Fruit fly (Drosophila melanogaster) whole organism, embryonic: ENCODE data around the gene Ssl2.
A peak's percentile ranks its signal among the peaks of the same experiment; 100 is the strongest.

Experiments
- C15 ChIP-seq: fragments of 200-800 bp; sonication (Bioruptor generic); IDR thresholded peaks from 3 replicates; pipeline ENCODE4 v1.3.6; 2022; ENCODE audit warnings: missing biosample characterization, missing genetic modification characterization
- CG1024 ChIP-seq: fragments of 200-800 bp; sonication (Bioruptor generic); IDR thresholded peaks from 2 replicates; pipeline ENCODE4 v1.3.6; 2022; ENCODE audit warnings: missing biosample characterization, missing genetic modification characterization
- CG10274 ChIP-seq: fragments of 200-800 bp; sonication (Bioruptor generic); optimal IDR thresholded peaks from 3 replicates; lab custom pipeline; 2017; ENCODE audit warnings: missing biosample characterization, mild to moderate bottlenecking, missing genetic modification characterization
- CG10462 ChIP-seq: fragments of 200-800 bp; sonication (Bioruptor generic); optimal IDR thresholded peaks from 2 replicates; lab custom pipeline; 2016; ENCODE audit warnings: missing biosample characterization, missing genetic modification characterization
- CG10543 ChIP-seq: fragments of 200-800 bp; sonication (Bioruptor generic); optimal IDR thresholded peaks from 3 replicates; lab custom pipeline; 2017; ENCODE audit warnings: missing biosample characterization, mild to moderate bottlenecking, missing genetic modification characterization, moderate library complexity
- CG10654 ChIP-seq: fragments of 200-800 bp; sonication (Bioruptor generic); optimal IDR thresholded peaks from 2 replicates; lab custom pipeline; 2016; ENCODE audit warnings: missing biosample characterization, missing genetic modification characterization
- CG11560 ChIP-seq: fragments of 200-800 bp; sonication (Bioruptor generic); IDR thresholded peaks from 3 replicates; pipeline ENCODE4 v1.3.6; 2022; ENCODE audit warnings: missing biosample characterization, missing genetic modification characterization
- CG12659 ChIP-seq: fragments of 200-800 bp; sonication (Bioruptor generic); optimal IDR thresholded peaks from 3 replicates; lab custom pipeline; 2017; ENCODE audit warnings: mild to moderate bottlenecking, missing biosample characterization, missing genetic modification reagents, missing genetic modification characterization
- CG14014 ChIP-seq: fragments of 200-800 bp; sonication (Bioruptor generic); IDR thresholded peaks from 2 replicates; pipeline ENCODE4 v1.3.6; 2022; ENCODE audit warnings: missing biosample characterization, missing genetic modification characterization
- CG15514 ChIP-seq: fragments of 200-800 bp; sonication (Bioruptor generic); optimal IDR thresholded peaks from 3 replicates; lab custom pipeline; 2017; ENCODE audit warnings: missing biosample characterization, missing genetic modification characterization, mild to moderate bottlenecking, moderate library complexity, missing genetic modification reagents
- CG17359 ChIP-seq: fragments of 200-800 bp; sonication (Bioruptor generic); optimal IDR thresholded peaks from 3 replicates; lab custom pipeline; 2018; ENCODE audit warnings: missing biosample characterization, mild to moderate bottlenecking, missing genetic modification characterization, moderate library complexity
- CG17829 ChIP-seq: fragments of 200-800 bp; optimal IDR thresholded peaks from 2 replicates; lab custom pipeline; 2019; ENCODE audit warnings: missing biosample characterization, mild to moderate bottlenecking, missing genetic modification characterization, moderate library complexity
- CG2712 ChIP-seq: fragments of 200-800 bp; optimal IDR thresholded peaks from 3 replicates; lab custom pipeline; 2019; ENCODE audit warnings: missing biosample characterization, mild to moderate bottlenecking, missing genetic modification characterization, moderate library complexity
- CG30020 ChIP-seq: fragments of 200-800 bp; optimal IDR thresholded peaks from 2 replicates; lab custom pipeline; 2019; ENCODE audit warnings: missing biosample characterization, mild to moderate bottlenecking, missing genetic modification characterization, moderate library complexity
- CG31441 ChIP-seq: fragments of 200-800 bp; sonication (Bioruptor generic); IDR thresholded peaks from 2 replicates; pipeline ENCODE4 v1.3.6; 2022; ENCODE audit warnings: missing biosample characterization, missing genetic modification characterization
- CG33557 ChIP-seq: fragments of 200-800 bp; sonication (Bioruptor generic); optimal IDR thresholded peaks from 2 replicates; lab custom pipeline; 2019; ENCODE audit warnings: missing biosample characterization, mild to moderate bottlenecking, missing genetic modification characterization, moderate library complexity
- CG7963 ChIP-seq: fragments of 200-800 bp; sonication (Bioruptor generic); IDR thresholded peaks from 3 replicates; pipeline ENCODE4 v1.3.6; 2022; ENCODE audit warnings: missing biosample characterization, missing genetic modification characterization; ENCODE audit not compliant: partially characterized antibody
- CG8388 ChIP-seq: fragments of 200-800 bp; sonication (Bioruptor generic); optimal IDR thresholded peaks from 2 replicates; lab custom pipeline; 2019; ENCODE audit warnings: missing biosample characterization, mild to moderate bottlenecking, missing genetic modification characterization, moderate library complexity
- CG8765 ChIP-seq: fragments of 200-800 bp; sonication (Bioruptor generic); IDR thresholded peaks from 2 replicates; pipeline ENCODE4 v1.3.6; 2022; ENCODE audit warnings: missing biosample characterization, missing genetic modification characterization
- Dbx ChIP-seq: fragments of 200-800 bp; sonication (Bioruptor generic); IDR thresholded peaks from 3 replicates; pipeline ENCODE4 v1.3.6; 2022; ENCODE audit warnings: missing biosample characterization, missing genetic modification characterization
- Dip2 ChIP-seq: fragments of 200-800 bp; sonication (Bioruptor generic); IDR thresholded peaks from 2 replicates; pipeline ENCODE4 v1.3.6; 2022; ENCODE audit warnings: missing biosample characterization, missing genetic modification characterization
- H2.0 ChIP-seq: fragments of 200-800 bp; sonication (Bioruptor generic); IDR thresholded peaks from 2 replicates; pipeline ENCODE4 v1.3.6; 2022; ENCODE audit warnings: missing biosample characterization, missing genetic modification characterization
- Lim3 ChIP-seq: fragments of 200-800 bp; sonication (Bioruptor generic); IDR thresholded peaks from 2 replicates; pipeline ENCODE4 v1.3.6; 2022; ENCODE audit warnings: missing biosample characterization, missing genetic modification characterization
- Med ChIP-seq: fragments of 200-800 bp; sonication (Bioruptor generic); peaks from one replicate; lab custom pipeline; 2016; ENCODE audit warnings: missing biosample characterization, missing genetic modification characterization, mild to moderate bottlenecking, inconsistent platforms, moderate library complexity
- Meics ChIP-seq: fragments of 200-800 bp; sonication (Bioruptor generic); optimal IDR thresholded peaks from 2 replicates; lab custom pipeline; 2017; ENCODE audit warnings: missing biosample characterization, mild to moderate bottlenecking, missing genetic modification characterization
- Nf-YA ChIP-seq: fragments of 200-800 bp; sonication (Bioruptor generic); IDR thresholded peaks from 2 replicates; pipeline ENCODE4 v1.3.6; 2022; ENCODE audit warnings: missing biosample characterization, missing genetic modification characterization
- Oaz ChIP-seq: fragments of 200-800 bp; sonication (Bioruptor generic); IDR thresholded peaks from 2 replicates; pipeline ENCODE4 v1.3.6; 2022; ENCODE audit warnings: missing biosample characterization, missing genetic modification characterization
- Ptx1 ChIP-seq: fragments of 200-800 bp; sonication (Bioruptor generic); IDR thresholded peaks from 2 replicates; pipeline ENCODE4 v1.3.6; 2022; ENCODE audit warnings: missing biosample characterization, missing genetic modification characterization
- Stat92E ChIP-seq, 3 experiments: fragments of >200 bp in 2 of 3; fragments of 200-800 bp in 1 of 3; sonication (Bioruptor generic) in 1 of 3; optimal IDR thresholded peaks; 2 replicates each; lab custom pipeline; 2017 to 2019; ENCODE audit warnings: missing biosample characterization in 3 of 3, missing genetic modification characterization in 3 of 3, mild to moderate bottlenecking in 1 of 3, moderate library complexity in 1 of 3
- dan ChIP-seq: fragments of 200-800 bp; sonication (Bioruptor generic); IDR thresholded peaks from 2 replicates; pipeline ENCODE4 v1.3.6; 2022; ENCODE audit warnings: missing biosample characterization, missing genetic modification characterization
- emc ChIP-seq: fragments of 200-800 bp; sonication (Bioruptor generic); optimal IDR thresholded peaks from 2 replicates; lab custom pipeline; 2016; ENCODE audit warnings: missing biosample characterization, missing genetic modification characterization
- gsb-n ChIP-seq: fragments of 200-800 bp; sonication (Bioruptor generic); optimal IDR thresholded peaks from 3 replicates; lab custom pipeline; 2018; ENCODE audit warnings: missing biosample characterization, mild to moderate bottlenecking, missing genetic modification characterization
- hb ChIP-seq: fragments of 200-800 bp; sonication (Bioruptor generic); IDR thresholded peaks from 3 replicates; pipeline ENCODE4 v1.3.6; 2022; ENCODE audit warnings: missing biosample characterization, missing genetic modification characterization; ENCODE audit not compliant: partially characterized antibody
- hth ChIP-seq: fragments of >200 bp; optimal IDR thresholded peaks from 2 replicates; lab custom pipeline; 2017; ENCODE audit warnings: inconsistent platforms
- insv ChIP-seq, 2 experiments: fragments of 200-800 bp; sonication (Bioruptor generic); optimal IDR thresholded peaks; 3 replicates each; lab custom pipeline; 2016 to 2018; ENCODE audit warnings: missing biosample characterization in 2 of 2, missing genetic modification characterization in 2 of 2
- jigr1 ChIP-seq: fragments of 200-800 bp; sonication (Bioruptor generic); IDR thresholded peaks from 3 replicates; pipeline ENCODE4 v1.3.6; 2022; ENCODE audit warnings: missing biosample characterization, missing genetic modification characterization
- jing ChIP-seq: fragments of 200-800 bp; sonication (Bioruptor generic); optimal IDR thresholded peaks from 2 replicates; lab custom pipeline; 2018; ENCODE audit warnings: missing biosample characterization, mild to moderate bottlenecking, missing genetic modification characterization
- kah ChIP-seq: fragments of 200-800 bp; sonication (Bioruptor generic); optimal IDR thresholded peaks from 2 replicates; lab custom pipeline; 2018; ENCODE audit warnings: missing biosample characterization, mild to moderate bottlenecking, missing genetic modification characterization
- ken ChIP-seq: fragments of 200-800 bp; sonication (Bioruptor generic); IDR thresholded peaks from 3 replicates; pipeline ENCODE4 v1.3.6; 2022; ENCODE audit warnings: missing biosample characterization, missing genetic modification characterization
- lov ChIP-seq, 2 experiments: fragments of 200-800 bp in 1 of 2; fragments of >200 bp in 1 of 2; sonication (Bioruptor generic) in 1 of 2; IDR thresholded peaks in 1 of 2; optimal IDR thresholded peaks in 1 of 2; 2 replicates in 1 of 2; 3 replicates in 1 of 2; pipeline versions ENCODE4 v1.3.6 to Lab custom; 2017 to 2022; ENCODE audit warnings: missing biosample characterization in 1 of 2, missing genetic modification characterization in 1 of 2
- mld ChIP-seq: fragments of 200-800 bp; sonication (Bioruptor generic); IDR thresholded peaks from 3 replicates; pipeline ENCODE4 v1.3.6; 2022; ENCODE audit warnings: missing biosample characterization, missing genetic modification characterization; ENCODE audit not compliant: partially characterized antibody
- pan ChIP-seq, 4 experiments: fragments of >200 bp in 3 of 4; fragments of 200-800 bp in 1 of 4; sonication (Bioruptor generic) in 1 of 4; optimal IDR thresholded peaks in 3 of 4; IDR thresholded peaks in 1 of 4; 2 replicates each; pipeline versions ENCODE4 v1.3.6 to Lab custom; 2017 to 2022; ENCODE audit warnings: missing biosample characterization in 2 of 4, missing genetic modification characterization in 2 of 4, mixed read lengths in 1 of 4
- pho ChIP-seq: fragments of 200-800 bp; sonication (Bioruptor generic); optimal IDR thresholded peaks from 2 replicates; lab custom pipeline; 2016; ENCODE audit warnings: missing biosample characterization, missing genetic modification characterization
- psq ChIP-seq: fragments of 200-800 bp; sonication (Bioruptor generic); optimal IDR thresholded peaks from 2 replicates; lab custom pipeline; 2017; ENCODE audit warnings: missing biosample characterization, missing genetic modification characterization
- row ChIP-seq: fragments of 200-800 bp; sonication (Bioruptor generic); IDR thresholded peaks from 3 replicates; pipeline ENCODE4 v1.3.6; 2022; ENCODE audit warnings: missing biosample characterization, missing genetic modification characterization
- unpg ChIP-seq: fragments of 200-800 bp; sonication (Bioruptor generic); optimal IDR thresholded peaks from 3 replicates; lab custom pipeline; 2018; ENCODE audit warnings: missing biosample characterization, mild to moderate bottlenecking, missing genetic modification characterization, moderate library complexity
- yki ChIP-seq: fragments of >200 bp; optimal IDR thresholded peaks from 3 replicates; lab custom pipeline; 2018
- z ChIP-seq: fragments of 200-800 bp; sonication (Bioruptor generic); IDR thresholded peaks from 3 replicates; pipeline ENCODE4 v1.3.6; 2022; ENCODE audit warnings: missing biosample characterization, missing genetic modification characterization
- zf30C ChIP-seq: fragments of 200-800 bp; sonication (Bioruptor generic); optimal IDR thresholded peaks from 3 replicates; lab custom pipeline; 2018; ENCODE audit warnings: missing biosample characterization, mild to moderate bottlenecking, missing genetic modification characterization

The Ssl2 gene

DNA sequence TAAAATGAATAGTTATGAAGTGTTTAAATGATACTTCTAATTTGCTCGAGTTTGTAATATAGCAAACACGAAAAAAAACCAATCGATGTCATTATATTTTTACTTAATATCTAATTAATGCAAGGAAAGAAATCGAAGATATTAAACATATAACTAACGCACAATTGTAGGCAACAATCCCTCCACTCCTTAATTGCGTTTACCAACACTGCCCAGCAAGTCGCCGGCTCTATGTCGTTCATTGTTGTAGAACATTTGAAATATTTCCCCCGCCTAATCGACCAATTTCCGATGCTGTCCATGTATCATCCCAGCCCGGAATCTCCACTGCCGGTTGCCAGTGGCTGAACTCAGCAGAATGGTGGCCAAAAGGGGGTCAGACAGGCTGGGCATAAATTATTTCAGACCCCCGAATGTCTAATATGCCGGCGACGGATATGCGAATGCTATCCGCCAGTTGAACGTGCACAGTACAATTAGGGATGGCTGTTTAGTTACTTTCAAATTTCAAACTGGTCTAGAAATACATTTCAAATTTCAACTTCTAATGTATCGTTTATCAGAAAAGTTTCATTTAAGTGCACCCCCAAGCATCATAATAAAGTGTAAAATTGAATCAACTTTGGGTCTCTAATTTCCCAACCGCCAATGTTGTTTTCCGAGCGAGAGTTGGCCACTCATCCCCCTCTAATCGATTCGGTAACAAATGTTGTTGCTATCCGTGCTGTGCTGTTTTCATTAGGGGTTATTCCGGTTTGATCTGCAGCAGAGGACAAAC lies 36.2 kb upstream of the Ssl2 start (continued):
- TF ChIP-seq CG10462 (no peak), CG17829 (tag; lab: Kevin White, UChicago) (peak; percentile 22), ken (GFP tag; lab: Robert Waterston, UW) (no peak), Meics (GFP tag; lab: Kevin White, UChicago) (peak; percentile 46), yki (no peak), Ptx1 (0 out of 2 replicates have a peak, but pooled peaks have one; percentile 38), pho (GFP tag; lab: Kevin White, UChicago) (no peak), Med (peak; percentile 31), unpg (GFP tag; lab: Kevin White, UChicago) (peak; percentile 16), Dbx (peak; percentile 74), gsb-n (tag; lab: Kevin White, UChicago) (no peak), mld (GFP tag; lab: Robert Waterston, UW) (no peak), Oaz (GFP tag; lab: Robert Waterston, UW) (no peak), hb (GFP tag; lab: Robert Waterston, UW) (no peak), zf30C (no peak), jing (no peak), row (GFP tag; lab: Robert Waterston, UW) (peak; percentile 64), CG10543 (no peak), psq (GFP tag; lab: Kevin White, UChicago) (no peak), jigr1 (GFP tag; lab: Robert Waterston, UW) (no peak), CG11560 (tag; lab: Robert Waterston, UW) (no peak), CG10654 (GFP tag; lab: Kevin White, UChicago) (peak; percentile 15), CG7963 (GFP tag; lab: Robert Waterston, UW) (no peak), Dip2 (GFP tag; lab: Robert Waterston, UW) (no peak), emc (GFP tag; lab: Kevin White, UChicago) (no peak), CG8388 (GFP tag; lab: Kevin White, UChicago) (peak; percentile 13), z (no peak), insv (GFP tag; optimal IDR thresholded peaks at IDR 0.05; lab: Kevin White, UChicago) (no peak), kah (no peak), CG10274 (GFP tag; lab: Kevin White, UChicago) (peak; percentile 3), Stat92E (GFP tag; optimal IDR thresholded peaks at IDR 0.05; lab: Kevin White, UChicago) (no peak), pan (optimal IDR thresholded peaks at IDR 0.05; lab: Kevin White, UChicago) (no peak), pan (GFP tag; optimal IDR thresholded peaks at IDR 0.05 in 1 of 2, IDR thresholded peaks at IDR 0.05 in 1 of 2) (peak in 1 of 2 experiments; percentile 68), CG31441 (GFP tag; lab: Robert Waterston, UW) (peak; percentile 32; the same call in 1 of the 2 replicates), hth (lab: Kevin White, UChicago) (no peak), CG2712 (tag; lab: Kevin White, UChicago) (peak; percentile 42), Lim3 (no peak), CG30020 (tag; lab: Kevin White, UChicago) (no peak), CG17359 (peak; percentile 32), CG1024 (no peak), CG12659 (GFP tag; lab: Kevin White, UChicago) (peak; percentile 26), C15 (no peak), Nf-YA (no peak), CG33557 (no peak), lov (optimal IDR thresholded peaks at IDR 0.05; lab: Kevin White, UChicago) (no peak), lov (GFP tag; IDR thresholded peaks at IDR 0.05; lab: Robert Waterston, UW) (no peak), CG14014 (GFP tag; lab: Robert Waterston, UW) (peak; percentile 40; the same call in 1 of the 2 replicates), H2.0 (GFP tag; lab: Robert Waterston, UW) (peak; percentile 50; the same call in 1 of the 2 replicates), CG15514 (GFP tag; lab: Kevin White, UChicago) (peak; percentile 19), CG8765 (GFP tag; lab: Robert Waterston, UW) (no peak), dan (GFP tag; lab: Robert Waterston, UW) (no peak)
